Worm (Caenorhabditis elegans) whole organism, L1 larva: ENCODE results near the gene F35E8.6.

Source experiments
- C16A3.4 ChIP-seq: fragments of 150-350 bp; optimal IDR thresholded peaks from 2 replicates; lab custom pipeline; 2014; ENCODE audit warnings: missing biosample characterization, missing genetic modification characterization
- Y116A8C.19 ChIP-seq: sonication (generic microtip); optimal IDR thresholded peaks from 2 replicates; lab custom pipeline; 2016; ENCODE audit warnings: missing compliant biosample characterization, missing genetic modification characterization, borderline replicate concordance
- alr-1 ChIP-seq: fragments of 200-800 bp; sonication (Bioruptor generic); optimal IDR thresholded peaks from 2 replicates; lab custom pipeline; 2018; ENCODE audit warnings: borderline replicate concordance, mild to moderate bottlenecking, missing genetic modification characterization, missing compliant biosample characterization
- aly-2 ChIP-seq: fragments of 150-350 bp; optimal IDR thresholded peaks from 2 replicates; lab custom pipeline; 2014; ENCODE audit warnings: missing biosample characterization, missing genetic modification characterization
- ama-1 ChIP-seq: fragments of 150-350 bp; optimal IDR thresholded peaks from 2 replicates; lab custom pipeline; 2014
- blmp-1 ChIP-seq: fragments of 150-350 bp; optimal IDR thresholded peaks from 2 replicates; lab custom pipeline; 2014; ENCODE audit warnings: missing biosample characterization, missing genetic modification characterization
- ceh-8 ChIP-seq: fragments of 200-800 bp; sonication (Bioruptor generic); optimal IDR thresholded peaks from 2 replicates; lab custom pipeline; 2018; ENCODE audit warnings: mild to moderate bottlenecking, missing genetic modification characterization, moderate library complexity, missing compliant biosample characterization
- ceh-88 ChIP-seq: fragments of 200-800 bp; sonication (Bioruptor generic); IDR thresholded peaks from 2 replicates; pipeline ENCODE4 v1.3.6; 2022; ENCODE audit warnings: missing genetic modification characterization, missing compliant biosample characterization
- dpl-1 ChIP-seq, 3 experiments: fragments of 150-350 bp in 2 of 3; sonication (generic microtip) in 1 of 3; optimal IDR thresholded peaks; 2 replicates each; lab custom pipeline; 2014 to 2017; ENCODE audit warnings: missing biosample characterization in 3 of 3, missing genetic modification characterization in 3 of 3, missing genetic modification reagents in 3 of 3
- egl-13 ChIP-seq: sonication (generic microtip); optimal IDR thresholded peaks from 2 replicates; lab custom pipeline; 2016; ENCODE audit warnings: missing genotype, missing genetic modification reagents, missing genetic modification characterization, missing compliant biosample characterization
- elt-2 ChIP-seq: sonication (generic microtip); optimal IDR thresholded peaks from 2 replicates; lab custom pipeline; 2016; ENCODE audit warnings: missing genetic modification characterization, mild to moderate bottlenecking, inconsistent platforms, missing compliant biosample characterization, missing genetic modification reagents
- elt-3 ChIP-seq, 6 experiments: fragments of 150-350 bp in 1 of 6; sonication (generic microtip); optimal IDR thresholded peaks; 2 replicates each; lab custom pipeline; 2017 to 2018; ENCODE audit warnings: missing biosample characterization in 6 of 6, missing genetic modification characterization in 6 of 6, inconsistent platforms in 1 of 6
- ets-5 ChIP-seq: fragments of 200-800 bp; sonication (Bioruptor generic); IDR thresholded peaks from 2 replicates; pipeline ENCODE4 v1.3.6; 2022; ENCODE audit warnings: missing genetic modification characterization, missing compliant biosample characterization
- fkh-10 ChIP-seq: sonication (generic microtip); optimal IDR thresholded peaks from 2 replicates; lab custom pipeline; 2017; ENCODE audit warnings: missing biosample characterization, missing genetic modification reagents, missing genetic modification characterization
- fkh-4 ChIP-seq: sonication (generic microtip); optimal IDR thresholded peaks from 2 replicates; lab custom pipeline; 2016; ENCODE audit warnings: missing compliant biosample characterization, missing genetic modification characterization, borderline replicate concordance
- fkh-8 ChIP-seq: sonication (generic microtip); optimal IDR thresholded peaks from 2 replicates; lab custom pipeline; 2016; ENCODE audit warnings: mild to moderate bottlenecking, missing genetic modification characterization, missing compliant biosample characterization
- fos-1 ChIP-seq: fragments of 150-350 bp; optimal IDR thresholded peaks from 2 replicates; lab custom pipeline; 2014; ENCODE audit warnings: missing biosample characterization, missing genetic modification characterization
- grh-1 ChIP-seq: fragments of 200-800 bp; sonication (Bioruptor generic); IDR thresholded peaks from 2 replicates; pipeline ENCODE4 v1.3.6; 2022; ENCODE audit warnings: missing genetic modification reagents, missing genetic modification characterization, missing compliant biosample characterization
- hlh-17 ChIP-seq: fragments of 200-800 bp; sonication (Bioruptor generic); optimal IDR thresholded peaks from 2 replicates; lab custom pipeline; 2018; ENCODE audit warnings: missing genetic modification characterization, mild to moderate bottlenecking, missing compliant biosample characterization, moderate library complexity, borderline replicate concordance
- hlh-4 ChIP-seq: sonication (generic microtip); optimal IDR thresholded peaks from 2 replicates; lab custom pipeline; 2016; ENCODE audit warnings: mild to moderate bottlenecking, missing genetic modification characterization, missing compliant biosample characterization
- hpl-2 ChIP-seq: fragments of 150-350 bp; optimal IDR thresholded peaks from 2 replicates; lab custom pipeline; 2014; ENCODE audit warnings: missing biosample characterization, missing genetic modification reagents, missing genetic modification characterization
- isw-1 ChIP-seq: fragments of 200-800 bp; sonication (Bioruptor generic); IDR thresholded peaks from 2 replicates; pipeline ENCODE4 v1.3.6; 2022; ENCODE audit warnings: missing genetic modification characterization, missing compliant biosample characterization
- jun-1 ChIP-seq: fragments of 150-350 bp; optimal IDR thresholded peaks from 2 replicates; lab custom pipeline; 2014; ENCODE audit warnings: missing biosample characterization, missing genetic modification reagents, missing genetic modification characterization
- lin-14 ChIP-seq: fragments of 200-800 bp; sonication (Bioruptor generic); optimal IDR thresholded peaks from 2 replicates; lab custom pipeline; 2018; ENCODE audit warnings: mild to moderate bottlenecking, missing genetic modification characterization, moderate library complexity, missing compliant biosample characterization
- lin-15B ChIP-seq: fragments of 150-350 bp; sonication (generic microtip); optimal IDR thresholded peaks from 3 replicates; lab custom pipeline; 2014; ENCODE audit warnings: missing biosample characterization, missing genetic modification characterization
- lin-35 ChIP-seq, 2 experiments: fragments of 150-350 bp; optimal IDR thresholded peaks; 2 replicates each; lab custom pipeline; 2014; ENCODE audit warnings: missing biosample characterization in 2 of 2, missing genetic modification characterization in 2 of 2, missing genetic modification reagents in 2 of 2
- lin-39 ChIP-seq: fragments of 150-350 bp; optimal IDR thresholded peaks from 2 replicates; lab custom pipeline; 2014; ENCODE audit warnings: missing biosample characterization, missing genetic modification reagents, missing genetic modification characterization
- lsy-2 ChIP-seq, 2 experiments: fragments of 150-350 bp; optimal IDR thresholded peaks; 2 replicates each; lab custom pipeline; 2014; ENCODE audit warnings: missing biosample characterization in 2 of 2, missing genetic modification characterization in 2 of 2
- mab-9 ChIP-seq: fragments of 200-800 bp; sonication (Bioruptor generic); IDR thresholded peaks from 2 replicates; pipeline ENCODE4 v1.3.6; 2022; ENCODE audit warnings: missing genetic modification reagents, missing genetic modification characterization, missing compliant biosample characterization
- mdl-1 ChIP-seq, 2 experiments: fragments of 150-350 bp; optimal IDR thresholded peaks; 2 replicates each; lab custom pipeline; 2014 to 2017; ENCODE audit warnings: missing biosample characterization in 2 of 2, missing genetic modification characterization in 2 of 2, inconsistent platforms in 1 of 2
- mep-1 ChIP-seq: fragments of 150-350 bp; optimal IDR thresholded peaks from 2 replicates; lab custom pipeline; 2014; ENCODE audit warnings: missing biosample characterization, missing genetic modification characterization
- nhr-12 ChIP-seq: sonication (generic microtip); optimal IDR thresholded peaks from 2 replicates; lab custom pipeline; 2017; ENCODE audit warnings: missing biosample characterization, missing genetic modification characterization
- nhr-19 ChIP-seq: fragments of 200-800 bp; sonication (Bioruptor generic); conservative IDR thresholded peaks from 2 replicates; pipeline ENCODE4 v1.3.6; 2022; ENCODE audit warnings: missing genetic modification characterization, missing compliant biosample characterization
- nhr-20 ChIP-seq: sonication (generic microtip); optimal IDR thresholded peaks from 2 replicates; lab custom pipeline; 2016; ENCODE audit warnings: mild to moderate bottlenecking, missing genetic modification characterization, missing compliant biosample characterization
- nhr-28 ChIP-seq: fragments of 150-350 bp; optimal IDR thresholded peaks from 2 replicates; lab custom pipeline; 2014; ENCODE audit warnings: missing biosample characterization, missing genetic modification characterization
- nhr-47 ChIP-seq: sonication (generic microtip); optimal IDR thresholded peaks from 2 replicates; lab custom pipeline; 2016; ENCODE audit warnings: mild to moderate bottlenecking, missing genetic modification characterization, moderate library complexity, missing compliant biosample characterization
- nhr-90 ChIP-seq: sonication (generic microtip); optimal IDR thresholded peaks from 2 replicates; lab custom pipeline; 2016; ENCODE audit warnings: mild to moderate bottlenecking, missing genetic modification characterization, missing compliant biosample characterization; ENCODE audit not compliant: poor library complexity
- pax-3 ChIP-seq: fragments of 200-800 bp; sonication (Bioruptor generic); optimal IDR thresholded peaks from 2 replicates; lab custom pipeline; 2018; ENCODE audit warnings: mild to moderate bottlenecking, missing genetic modification characterization, moderate library complexity, missing compliant biosample characterization
- rnt-1 ChIP-seq: sonication (generic microtip); optimal IDR thresholded peaks from 2 replicates; lab custom pipeline; 2016; ENCODE audit warnings: mild to moderate bottlenecking, missing genetic modification characterization, moderate library complexity, missing compliant biosample characterization
- skn-1 ChIP-seq: fragments of 150-350 bp; optimal IDR thresholded peaks from 2 replicates; lab custom pipeline; 2014; ENCODE audit warnings: missing biosample characterization, missing genetic modification characterization
- snpc-4 ChIP-seq: fragments of 150-350 bp; optimal IDR thresholded peaks from 2 replicates; lab custom pipeline; 2014; ENCODE audit warnings: missing biosample characterization, missing genetic modification characterization
- snu-23 ChIP-seq: sonication (generic microtip); optimal IDR thresholded peaks from 2 replicates; lab custom pipeline; 2016; ENCODE audit warnings: missing genetic modification characterization, missing compliant biosample characterization
- sox-4 ChIP-seq: sonication (generic microtip); optimal IDR thresholded peaks from 2 replicates; lab custom pipeline; 2016; ENCODE audit warnings: missing genetic modification characterization, missing compliant biosample characterization
- sptf-1 ChIP-seq: fragments of 150-350 bp; optimal IDR thresholded peaks from 2 replicates; lab custom pipeline; 2014; ENCODE audit warnings: missing biosample characterization, missing genetic modification characterization
- swsn-7 ChIP-seq: sonication (generic microtip); optimal IDR thresholded peaks from 2 replicates; lab custom pipeline; 2016; ENCODE audit warnings: missing genetic modification characterization, missing compliant biosample characterization
- tbx-2 ChIP-seq: sonication (generic microtip); optimal IDR thresholded peaks from 2 replicates; lab custom pipeline; 2016; ENCODE audit warnings: missing genetic modification characterization, missing compliant biosample characterization
- unc-30 ChIP-seq: sonication (generic microtip); optimal IDR thresholded peaks from 2 replicates; lab custom pipeline; 2017; ENCODE audit warnings: missing biosample characterization, missing genetic modification characterization
- unc-62 ChIP-seq: fragments of 150-350 bp; optimal IDR thresholded peaks from 2 replicates; lab custom pipeline; 2014; ENCODE audit warnings: missing biosample characterization, missing genetic modification reagents, missing genetic modification characterization
- unc-86 ChIP-seq: sonication (generic microtip); optimal IDR thresholded peaks from 2 replicates; lab custom pipeline; 2016; ENCODE audit warnings: missing genetic modification characterization, missing compliant biosample characterization
- vab-15 ChIP-seq: sonication (generic microtip); optimal IDR thresholded peaks from 2 replicates; lab custom pipeline; 2017; ENCODE audit warnings: missing genotype, mild to moderate bottlenecking, missing genetic modification characterization, missing compliant biosample characterization
- zag-1 ChIP-seq: fragments of 150-350 bp; optimal IDR thresholded peaks from 2 replicates; lab custom pipeline; 2014; ENCODE audit warnings: missing biosample characterization, missing genetic modification characterization
- ztf-11 ChIP-seq, 2 experiments: sonication (generic microtip); optimal IDR thresholded peaks; 2 replicates each; lab custom pipeline; 2016 to 2017; ENCODE audit warnings: missing genetic modification characterization in 2 of 2, missing biosample characterization in 1 of 2, missing compliant biosample characterization in 1 of 2
- ztf-4 ChIP-seq: fragments of 150-350 bp; optimal IDR thresholded peaks from 2 replicates; lab custom pipeline; 2014; ENCODE audit warnings: missing biosample characterization, missing genetic modification characterization

F35E8.6 gene

ce11 chrV:15873762-15874161, 38.2 kb upstream of the F35E8.6 start (continued):
- peak; percentile 84 for TF ChIP-seq skn-1 (tag; lab: Kevin White, UChicago)
- no peak for TF ChIP-seq alr-1 (tag; lab: Kevin White, UChicago)
- TF ChIP-seq hlh-17 (GFP tag; lab: Kevin White, UChicago): no peak
- peak; percentile 75 for TF ChIP-seq nhr-20 (tag; lab: Kevin White, UChicago)
- peak; percentile 8 for TF ChIP-seq ztf-4
- no peak for TF ChIP-seq vab-15 (tag; lab: Kevin White, UChicago)
- peak; percentile 48 for TF ChIP-seq fos-1 (tag; lab: Kevin White, UChicago)
- peak; percentile 34 for TF ChIP-seq fkh-10
- TF ChIP-seq fkh-4 (tag; lab: Kevin White, UChicago): no peak
- TF ChIP-seq ceh-8 (GFP tag; lab: Kevin White, UChicago): peak; percentile 57
- TF ChIP-seq lin-14 (GFP tag; lab: Kevin White, UChicago): no peak
- TF ChIP-seq C16A3.4: peak; percentile 78
- no peak for TF ChIP-seq unc-62 (GFP tag; lab: Kevin White, UChicago)
- peak; percentile 38 for TF ChIP-seq isw-1 (GFP tag; lab: Robert Waterston, UW)
- peak; percentile 52 for TF ChIP-seq egl-13 (tag; lab: Kevin White, UChicago)
- peak; percentile 12 for TF ChIP-seq nhr-12 (tag; lab: Kevin White, UChicago)
- TF ChIP-seq hpl-2 (GFP tag; lab: Kevin White, UChicago): peak; percentile 13
- TF ChIP-seq unc-86 (tag; lab: Kevin White, UChicago): peak; percentile 52
- no peak for TF ChIP-seq ets-5 (GFP tag; lab: Robert Waterston, UW)
- TF ChIP-seq elt-3 (tag; optimal IDR thresholded peaks at IDR 0.05; lab: Kevin White, UChicago): peak in 1 of 6 experiments; percentile 29
- TF ChIP-seq zag-1 (tag; lab: Kevin White, UChicago): no peak
- TF ChIP-seq lsy-2 (tag; optimal IDR thresholded peaks at IDR 0.05; lab: Kevin White, UChicago): peak; percentile 48 to 63
- TF ChIP-seq fkh-8 (tag; lab: Kevin White, UChicago): peak; percentile 86
- TF ChIP-seq lin-15B (tag; lab: Kevin White, UChicago): no peak
- peak; percentile 69 for TF ChIP-seq swsn-7 (tag; lab: Kevin White, UChicago)
- peak; percentile 61 for TF ChIP-seq mep-1
- TF ChIP-seq elt-2 (tag; lab: Kevin White, UChicago): peak; percentile 59
- no peak for TF ChIP-seq jun-1 (tag; lab: Kevin White, UChicago)
- peak; percentile 25; the same call in 1 of the 2 replicates for TF ChIP-seq grh-1
- TF ChIP-seq hlh-4 (tag; lab: Kevin White, UChicago): no peak
- peak; percentile 81 for TF ChIP-seq nhr-47 (tag; lab: Kevin White, UChicago)
- TF ChIP-seq pax-3 (tag; lab: Kevin White, UChicago): peak; percentile 58
- 0 out of 2 replicates have a peak, but pooled peaks have one; percentile 11 for TF ChIP-seq ceh-88 (GFP tag; lab: Robert Waterston, UW)
- TF ChIP-seq rnt-1 (tag; lab: Kevin White, UChicago): peak; percentile 78
- peak; percentile 76 for TF ChIP-seq nhr-90 (tag; lab: Kevin White, UChicago)
- no peak for TF ChIP-seq Y116A8C.19 (tag; lab: Kevin White, UChicago)
- TF ChIP-seq tbx-2 (tag; lab: Kevin White, UChicago): peak; percentile 56
- peak; percentile 66 for TF ChIP-seq snpc-4 (tag; lab: Kevin White, UChicago)
- TF ChIP-seq mab-9 (GFP tag; lab: Robert Waterston, UW): peak; percentile 42; the same call in 1 of the 2 replicates
- TF ChIP-seq lin-35 (GFP tag; optimal IDR thresholded peaks at IDR 0.05; lab: Kevin White, UChicago): peak; percentile 52 to 82
- no peak for TF ChIP-seq nhr-28 (tag; lab: Kevin White, UChicago)
- no peak for TF ChIP-seq lin-39
- peak; percentile 81 for TF ChIP-seq snu-23 (GFP tag; lab: Kevin White, UChicago)
- TF ChIP-seq unc-30 (tag; lab: Kevin White, UChicago): no peak
- no peak for TF ChIP-seq sptf-1 (tag; lab: Kevin White, UChicago)
- TF ChIP-seq mdl-1 (tag; optimal IDR thresholded peaks at IDR 0.05; lab: Kevin White, UChicago): peak in 1 of 2 experiments; percentile 76
- no peak for TF ChIP-seq ama-1 (lab: Kevin White, UChicago)
- peak in 1 of 2 experiments; percentile 34 for TF ChIP-seq ztf-11 (tag; optimal IDR thresholded peaks at IDR 0.05; lab: Kevin White, UChicago)
- TF ChIP-seq aly-2 (tag; lab: Kevin White, UChicago): peak; percentile 44
- TF ChIP-seq dpl-1 (GFP tag; optimal IDR thresholded peaks at IDR 0.05; lab: Kevin White, UChicago): peak; percentile 38 to 64 (median 51)
- TF ChIP-seq nhr-19 (GFP tag; lab: Robert Waterston, UW): peak; percentile 66
- peak; percentile 24 for TF ChIP-seq sox-4 (tag; lab: Kevin White, UChicago)
- TF ChIP-seq blmp-1 (tag; lab: Kevin White, UChicago): no peak
